Fruit fly (Drosophila melanogaster) whole organism, embryonic: ENCODE measurements around the gene Ts.

Experiments
- Abd-B ChIP-seq: fragments of 200-800 bp; sonication (Bioruptor generic); optimal IDR thresholded peaks from 2 replicates; lab custom pipeline; 2018; ENCODE audit warnings: missing biosample characterization, mild to moderate bottlenecking, missing genetic modification characterization, moderate library complexity
- B-H1 ChIP-seq: fragments of 200-800 bp; sonication (Bioruptor generic); IDR thresholded peaks from 3 replicates; pipeline ENCODE4 v1.3.6; 2022; ENCODE audit warnings: missing biosample characterization, missing genetic modification characterization
- B-H2 ChIP-seq: fragments of 200-800 bp; sonication (Bioruptor generic); optimal IDR thresholded peaks from 2 replicates; lab custom pipeline; 2018; ENCODE audit warnings: missing biosample characterization, mild to moderate bottlenecking, missing genetic modification characterization
- Bdp1 ChIP-seq: fragments of 200-800 bp; sonication (Bioruptor generic); optimal IDR thresholded peaks from 3 replicates; lab custom pipeline; 2016; ENCODE audit warnings: missing biosample characterization, missing genetic modification characterization
- Blimp-1 ChIP-seq: fragments of 200-800 bp; sonication (Bioruptor generic); optimal IDR thresholded peaks from 3 replicates; lab custom pipeline; 2018; ENCODE audit warnings: missing biosample characterization, missing genetic modification characterization, mild to moderate bottlenecking, moderate library complexity, missing genetic modification reagents
- CG10462 ChIP-seq: fragments of 200-800 bp; sonication (Bioruptor generic); optimal IDR thresholded peaks from 2 replicates; lab custom pipeline; 2016; ENCODE audit warnings: missing biosample characterization, missing genetic modification characterization
- CG10979 ChIP-seq: fragments of 200-800 bp; sonication (Bioruptor generic); optimal IDR thresholded peaks from 2 replicates; lab custom pipeline; 2018; ENCODE audit warnings: missing biosample characterization, mild to moderate bottlenecking, missing genetic modification characterization, moderate library complexity
- CG11456 ChIP-seq: fragments of 200-800 bp; sonication (Bioruptor generic); IDR thresholded peaks from 3 replicates; pipeline ENCODE4 v1.3.6; 2022; ENCODE audit warnings: missing biosample characterization, missing genetic modification characterization
- CG13123 ChIP-seq: fragments of 200-800 bp; sonication (Bioruptor generic); optimal IDR thresholded peaks from 2 replicates; lab custom pipeline; 2016; ENCODE audit warnings: missing biosample characterization, missing genetic modification characterization
- CG14965 ChIP-seq: fragments of 200-800 bp; sonication (Bioruptor generic); optimal IDR thresholded peaks from 2 replicates; lab custom pipeline; 2016; ENCODE audit warnings: missing biosample characterization, missing genetic modification characterization, borderline replicate concordance
- CG15269 ChIP-seq: fragments of 200-800 bp; sonication (Bioruptor generic); optimal IDR thresholded peaks from 2 replicates; lab custom pipeline; 2018; ENCODE audit warnings: missing biosample characterization, mild to moderate bottlenecking, missing genetic modification characterization, moderate library complexity
- CG18262 ChIP-seq: fragments of 200-800 bp; optimal IDR thresholded peaks from 3 replicates; lab custom pipeline; 2019; ENCODE audit warnings: missing biosample characterization, mild to moderate bottlenecking, missing genetic modification characterization, moderate library complexity
- CG18764 ChIP-seq: fragments of 200-800 bp; sonication (Bioruptor generic); optimal IDR thresholded peaks from 3 replicates; lab custom pipeline; 2016; ENCODE audit warnings: missing biosample characterization, missing genetic modification characterization
- CG2199 ChIP-seq: fragments of 200-800 bp; sonication (Bioruptor generic); IDR thresholded peaks from 3 replicates; pipeline ENCODE4 v1.3.6; 2022; ENCODE audit warnings: missing biosample characterization, missing genetic modification characterization
- CG31224 ChIP-seq: fragments of 200-800 bp; sonication (Bioruptor generic); IDR thresholded peaks from 2 replicates; pipeline ENCODE4 v1.3.6; 2022; ENCODE audit warnings: missing biosample characterization, missing genetic modification characterization
- CG33557 ChIP-seq: fragments of 200-800 bp; sonication (Bioruptor generic); optimal IDR thresholded peaks from 2 replicates; lab custom pipeline; 2019; ENCODE audit warnings: missing biosample characterization, mild to moderate bottlenecking, missing genetic modification characterization, moderate library complexity
- CG4617 ChIP-seq: fragments of 200-800 bp; sonication (Bioruptor generic); optimal IDR thresholded peaks from 3 replicates; lab custom pipeline; 2016; ENCODE audit warnings: missing biosample characterization, missing genetic modification characterization, borderline replicate concordance
- CG8924 ChIP-seq: fragments of 200-800 bp; optimal IDR thresholded peaks from 3 replicates; lab custom pipeline; 2019; ENCODE audit warnings: missing biosample characterization, mild to moderate bottlenecking, missing genetic modification characterization, moderate library complexity
- CG9932 ChIP-seq: fragments of 200-800 bp; sonication (Bioruptor generic); IDR thresholded peaks from 2 replicates; pipeline ENCODE4 v1.3.6; 2022; ENCODE audit warnings: missing biosample characterization, missing genetic modification characterization
- Dp ChIP-seq: fragments of 200-800 bp; sonication (Bioruptor generic); optimal IDR thresholded peaks from 2 replicates; lab custom pipeline; 2018; ENCODE audit warnings: missing biosample characterization, mild to moderate bottlenecking, missing genetic modification characterization, moderate library complexity
- Dref ChIP-seq: fragments of 200-800 bp; sonication (Bioruptor generic); IDR thresholded peaks from 2 replicates; pipeline ENCODE4 v1.3.6; 2022; ENCODE audit warnings: missing biosample characterization, missing genetic modification characterization
- Drgx ChIP-seq: fragments of 200-800 bp; sonication (Bioruptor generic); IDR thresholded peaks from 2 replicates; pipeline ENCODE4 v1.3.6; 2022; ENCODE audit warnings: missing biosample characterization, missing genetic modification characterization
- E2f2 ChIP-seq: fragments of 200-800 bp; sonication (Bioruptor generic); IDR thresholded peaks from 2 replicates; pipeline ENCODE4 v1.3.6; 2022; ENCODE audit warnings: missing biosample characterization, missing genetic modification characterization
- Fer1 ChIP-seq: fragments of 200-800 bp; sonication (Bioruptor generic); optimal IDR thresholded peaks from 2 replicates; lab custom pipeline; 2017; ENCODE audit warnings: missing biosample characterization, mild to moderate bottlenecking, missing genetic modification characterization
- Fer3 ChIP-seq: fragments of 200-800 bp; sonication (Bioruptor generic); optimal IDR thresholded peaks from 2 replicates; lab custom pipeline; 2018; ENCODE audit warnings: missing biosample characterization, mild to moderate bottlenecking, missing genetic modification characterization, moderate library complexity
- Lim3 ChIP-seq: fragments of 200-800 bp; sonication (Bioruptor generic); IDR thresholded peaks from 2 replicates; pipeline ENCODE4 v1.3.6; 2022; ENCODE audit warnings: missing biosample characterization, missing genetic modification characterization
- MTF-1 ChIP-seq: fragments of 200-800 bp; sonication (Bioruptor generic); optimal IDR thresholded peaks from 2 replicates; lab custom pipeline; 2018; ENCODE audit warnings: missing biosample characterization, mild to moderate bottlenecking, missing genetic modification characterization, borderline replicate concordance
- Scr ChIP-seq: fragments of 200-800 bp; sonication (Bioruptor generic); IDR thresholded peaks from 2 replicates; pipeline ENCODE4 v1.3.6; 2022; ENCODE audit warnings: missing biosample characterization, missing genetic modification characterization; ENCODE audit not compliant: partially characterized antibody
- Sin3A ChIP-seq: fragments of >200 bp; optimal IDR thresholded peaks from 2 replicates; lab custom pipeline; 2018
- Trl ChIP-seq, 3 experiments: fragments of >200 bp in 2 of 3; fragments of 200-800 bp in 1 of 3; sonication (Bioruptor generic) in 1 of 3; optimal IDR thresholded peaks; 2 replicates in 1 of 3; 3 replicates in 2 of 3; lab custom pipeline; 2016 to 2017; ENCODE audit warnings: missing biosample characterization in 1 of 3, missing genetic modification characterization in 1 of 3
- Xrp1 ChIP-seq: fragments of 200-800 bp; sonication (Bioruptor generic); IDR thresholded peaks from 2 replicates; pipeline ENCODE4 v1.3.6; 2022; ENCODE audit warnings: missing biosample characterization, missing genetic modification characterization
- YL-1 ChIP-seq: fragments of 200-800 bp; sonication (Bioruptor generic); optimal IDR thresholded peaks from 3 replicates; lab custom pipeline; 2017; ENCODE audit warnings: missing biosample characterization, mild to moderate bottlenecking, missing genetic modification characterization
- ato ChIP-seq: fragments of 200-800 bp; sonication (Bioruptor generic); IDR thresholded peaks from 2 replicates; pipeline ENCODE4 v1.3.6; 2022; ENCODE audit warnings: missing biosample characterization, missing genetic modification characterization; ENCODE audit not compliant: partially characterized antibody
- dysf ChIP-seq: fragments of 200-800 bp; sonication (Bioruptor generic); IDR thresholded peaks from 3 replicates; pipeline ENCODE4 v1.3.6; 2022; ENCODE audit warnings: missing biosample characterization, missing genetic modification characterization
- hb ChIP-seq: fragments of 200-800 bp; sonication (Bioruptor generic); IDR thresholded peaks from 3 replicates; pipeline ENCODE4 v1.3.6; 2022; ENCODE audit warnings: missing biosample characterization, missing genetic modification characterization; ENCODE audit not compliant: partially characterized antibody
- hbn ChIP-seq: fragments of 200-800 bp; sonication (Bioruptor generic); IDR thresholded peaks from 2 replicates; pipeline ENCODE4 v1.3.6; 2022; ENCODE audit warnings: missing biosample characterization, missing genetic modification characterization; ENCODE audit not compliant: partially characterized antibody
- maf-S ChIP-seq: fragments of 200-800 bp; sonication (Bioruptor generic); optimal IDR thresholded peaks from 2 replicates; lab custom pipeline; 2016; ENCODE audit warnings: missing biosample characterization, missing genetic modification characterization
- onecut ChIP-seq: fragments of 200-800 bp; sonication (Bioruptor generic); IDR thresholded peaks from 2 replicates; pipeline ENCODE4 v1.3.6; 2022; ENCODE audit warnings: missing biosample characterization, missing genetic modification characterization
- peb ChIP-seq: fragments of 200-800 bp; sonication (Bioruptor generic); IDR thresholded peaks from 2 replicates; pipeline ENCODE4 v1.3.6; 2022; ENCODE audit warnings: missing biosample characterization, missing genetic modification characterization
- pho ChIP-seq: fragments of 200-800 bp; sonication (Bioruptor generic); optimal IDR thresholded peaks from 2 replicates; lab custom pipeline; 2016; ENCODE audit warnings: missing biosample characterization, missing genetic modification characterization
- pita ChIP-seq: fragments of 200-800 bp; sonication (Bioruptor generic); optimal IDR thresholded peaks from 2 replicates; lab custom pipeline; 2017; ENCODE audit warnings: missing biosample characterization, mild to moderate bottlenecking, missing genetic modification characterization
- prd ChIP-seq, 3 experiments: fragments of >200 bp in 2 of 3; fragments of 200-800 bp in 1 of 3; sonication (Bioruptor generic) in 1 of 3; optimal IDR thresholded peaks in 2 of 3; IDR thresholded peaks in 1 of 3; 2 replicates in 2 of 3; 3 replicates in 1 of 3; pipeline versions ENCODE4 v1.3.6 to Lab custom; 2017 to 2022; ENCODE audit warnings: missing biosample characterization in 1 of 3, missing genetic modification characterization in 1 of 3
- salm ChIP-seq: fragments of 200-800 bp; sonication (Bioruptor generic); optimal IDR thresholded peaks from 2 replicates; lab custom pipeline; 2018; ENCODE audit warnings: missing biosample characterization, mild to moderate bottlenecking, missing genetic modification characterization
- sc ChIP-seq, 3 experiments: fragments of >200 bp in 2 of 3; fragments of 200-800 bp in 1 of 3; sonication (Bioruptor generic) in 1 of 3; optimal IDR thresholded peaks; 2 replicates in 2 of 3; 3 replicates in 1 of 3; lab custom pipeline; 2017; ENCODE audit warnings: mild to moderate bottlenecking in 1 of 3, missing biosample characterization in 1 of 3, missing genetic modification characterization in 1 of 3, missing genetic modification reagents in 1 of 3
- sim ChIP-seq: fragments of 200-800 bp; sonication (Bioruptor generic); IDR thresholded peaks from 2 replicates; pipeline ENCODE4 v1.3.6; 2022; ENCODE audit warnings: missing biosample characterization, missing genetic modification characterization
- sug ChIP-seq: fragments of 200-800 bp; optimal IDR thresholded peaks from 2 replicates; lab custom pipeline; 2019; ENCODE audit warnings: missing biosample characterization, mild to moderate bottlenecking, missing genetic modification characterization, moderate library complexity
- zfh1 ChIP-seq: fragments of 200-800 bp; sonication (Bioruptor generic); IDR thresholded peaks from 3 replicates; pipeline ENCODE4 v1.3.6; 2022; ENCODE audit warnings: missing biosample characterization, missing genetic modification characterization
- zfh2 ChIP-seq: fragments of 200-800 bp; sonication (Bioruptor generic); optimal IDR thresholded peaks from 2 replicates; lab custom pipeline; 2016; ENCODE audit warnings: missing biosample characterization, missing genetic modification characterization

Gene Ts

DNA sequence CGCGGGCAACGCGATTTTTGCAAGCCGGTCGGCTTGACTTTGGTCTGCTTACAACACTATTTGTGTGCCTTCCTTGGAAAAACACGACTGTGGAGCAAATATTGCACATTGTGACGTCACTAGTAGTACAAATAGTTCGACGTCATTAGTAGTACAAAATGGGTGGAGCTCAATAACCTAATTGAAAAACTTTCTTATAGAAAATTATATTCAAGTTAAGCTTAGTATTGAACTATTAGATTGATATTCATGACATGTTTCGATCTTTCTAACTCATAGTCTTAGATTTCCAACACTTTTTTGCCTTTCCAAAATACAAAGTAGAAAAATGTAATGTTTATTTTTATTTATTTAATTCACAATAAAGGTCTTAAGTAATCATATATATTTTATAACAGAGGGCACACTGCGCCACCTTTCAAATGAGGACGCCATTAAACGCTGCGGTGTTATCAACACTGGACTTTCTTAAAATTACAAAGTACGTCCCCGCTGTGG lies 3.0 kb upstream of the Ts start, which contains the start of the genes Rrp1 and gammaTub23C:
Gene Rrp1 (minus strand): TSS at position 70 of the 498 bp plus-strand sequence.
Gene gammaTub23C (plus strand): TSS at position 453 of the 498 bp plus-strand sequence.
- TF ChIP-seq Scr (no peak), CG31224 (GFP tag; lab: Robert Waterston, UW) (peak; percentile 77), pita (GFP tag; lab: Kevin White, UChicago) (no peak), CG4617 (peak; percentile 84), CG2199 (GFP tag; lab: Robert Waterston, UW) (no peak), CG11456 (peak; percentile 77; the same call in 2 of the 3 replicates), B-H1 (GFP tag; lab: Robert Waterston, UW) (peak; percentile 82), B-H2 (peak; percentile 83), pho (peak; percentile 77), Drgx (GFP tag; lab: Robert Waterston, UW) (peak; percentile 59; the same call in 1 of the 2 replicates), Trl (optimal IDR thresholded peaks at IDR 0.05; lab: Kevin White, UChicago) (peak in 1 of 2 experiments; percentile 3), Trl (GFP tag; optimal IDR thresholded peaks at IDR 0.05; lab: Kevin White, UChicago) (peak; percentile 73), prd (optimal IDR thresholded peaks at IDR 0.05; lab: Kevin White, UChicago) (no peak), prd (GFP tag; IDR thresholded peaks at IDR 0.05; lab: Robert Waterston, UW) (peak; percentile 93), dysf (peak; percentile 90), zfh1 (peak; percentile 70), MTF-1 (peak; percentile 43), Fer1 (GFP tag; lab: Kevin White, UChicago) (peak; percentile 90), sug (tag; lab: Kevin White, UChicago) (peak; percentile 91), Blimp-1 (GFP tag; lab: Kevin White, UChicago) (peak; percentile 80), E2f2 (GFP tag; lab: Robert Waterston, UW) (peak; percentile 68), CG9932 (GFP tag; lab: Robert Waterston, UW) (peak; percentile 85; the same call in 1 of the 2 replicates), CG10979 (tag; lab: Kevin White, UChicago) (peak; percentile 89), Bdp1 (GFP tag; lab: Kevin White, UChicago) (peak; percentile 57), YL-1 (peak; percentile 85), ato (no peak), Abd-B (GFP tag; lab: Kevin White, UChicago) (peak; percentile 93), CG15269 (peak; percentile 90), maf-S (GFP tag; lab: Kevin White, UChicago) (peak; percentile 63), Dref (peak; percentile 45; the same call in 1 of the 2 replicates), hbn (GFP tag; lab: Robert Waterston, UW) (no peak), Dp (GFP tag; lab: Kevin White, UChicago) (peak; percentile 65), CG18764 (GFP tag; lab: Kevin White, UChicago) (peak; percentile 88), hb (no peak), zfh2 (GFP tag; lab: Kevin White, UChicago) (peak; percentile 78), Fer3 (peak; percentile 78), CG33557 (GFP tag; lab: Kevin White, UChicago) (peak; percentile 90), CG13123 (GFP tag; lab: Kevin White, UChicago) (peak; percentile 53), Lim3 (GFP tag; lab: Robert Waterston, UW) (peak; percentile 68; the same call in 1 of the 2 replicates), peb (GFP tag; lab: Robert Waterston, UW) (peak; percentile 82), Xrp1 (peak; percentile 88), Sin3A (lab: Kevin White, UChicago) (peak; percentile 75), sc (optimal IDR thresholded peaks at IDR 0.05; lab: Kevin White, UChicago) (no peak), sc (GFP tag; optimal IDR thresholded peaks at IDR 0.05; lab: Kevin White, UChicago) (peak; percentile 92), CG8924 (tag; lab: Kevin White, UChicago) (peak; percentile 91), CG10462 (GFP tag; lab: Kevin White, UChicago) (peak; percentile 82), sim (GFP tag; lab: Robert Waterston, UW) (no peak), onecut (GFP tag; lab: Robert Waterston, UW) (peak; percentile 62), CG18262 (tag; lab: Kevin White, UChicago) (peak; percentile 95), salm (tag; lab: Kevin White, UChicago) (peak; percentile 61), CG14965 (GFP tag; lab: Kevin White, UChicago) (no peak)
